Worm (Caenorhabditis elegans): ENCODE results near the gene ZK856.5.
A peak's percentile ranks its signal among the peaks of the same experiment; 100 is the strongest.

Gene ZK856.5

ce11 chrV:10158528-10158927, 31.4 kb downstream of the ZK856.5 start, which contains the start of gene srsx-30:
Gene srsx-30, plus strand, starts transcription at chrV:10158828.
- TF ChIP-seq ztf-11 (tag; optimal IDR thresholded peaks at IDR 0.05) (no peak), nhr-10 (tag; optimal IDR thresholded peaks at IDR 0.05) (no peak), lin-13 (GFP tag; optimal IDR thresholded peaks at IDR 0.05) (no peak), nhr-48 (tag; optimal IDR thresholded peaks at IDR 0.05) (no peak), nhr-6 (tag; optimal IDR thresholded peaks at IDR 0.05) (no peak), ZK337.2 (GFP tag; IDR thresholded peaks at IDR 0.05) (no peak), hlh-11 (tag; optimal IDR thresholded peaks at IDR 0.05) (no peak), daf-8 (GFP tag; IDR thresholded peaks at IDR 0.05) (no peak), ceh-28 (tag; optimal IDR thresholded peaks at IDR 0.05) (no peak), nhr-28 (tag; optimal IDR thresholded peaks at IDR 0.05) (no peak), lir-3 (tag; optimal IDR thresholded peaks at IDR 0.05) (no peak), egl-27 (tag; optimal IDR thresholded peaks at IDR 0.05) (no peak), unc-39 (tag; optimal IDR thresholded peaks at IDR 0.05) (no peak), tra-1 (GFP tag; IDR thresholded peaks at IDR 0.05) (no peak)

ce11 chrV:10154698-10155097, 35.2 kb downstream of the ZK856.5 start, which contains the start of gene srsx-29:
Gene srsx-29, plus strand, starts transcription at chrV:10154998.
- TF ChIP-seq Y75B8A.6 (GFP tag; IDR thresholded peaks at IDR 0.05) (no peak), ZK337.2 (GFP tag; IDR thresholded peaks at IDR 0.05) (no peak), snpc-1.2 (GFP tag; IDR thresholded peaks at IDR 0.05) (no peak), cey-2 (tag; optimal IDR thresholded peaks at IDR 0.05; ENCODE audit: borderline replicate concordance, insufficient read depth) (no peak), egl-43 (GFP tag; IDR thresholded peaks at IDR 0.05) (no peak), mes-2 (tag; optimal IDR thresholded peaks at IDR 0.05; ENCODE audit: poor library complexity, severe bottlenecking) (no peak), zfp-2 (tag; optimal IDR thresholded peaks at IDR 0.05) (no peak), nhr-76 (tag; optimal IDR thresholded peaks at IDR 0.05) (no peak), nhr-25 (tag; optimal IDR thresholded peaks at IDR 0.05; ENCODE audit: borderline replicate concordance, insufficient read depth) (no peak), jun-1 (tag; optimal IDR thresholded peaks at IDR 0.05) (no peak), saeg-2 (GFP tag; IDR thresholded peaks at IDR 0.05) (no peak), Y48G9A.11 (GFP tag; IDR thresholded peaks at IDR 0.05) (no peak), ama-1 (optimal IDR thresholded peaks at IDR 0.05) (no peak), tag-97 (GFP tag; IDR thresholded peaks at IDR 0.05) (no peak), snpc-4 (tag; optimal IDR thresholded peaks at IDR 0.05) (no peak), ceh-44 (GFP tag; IDR thresholded peaks at IDR 0.05) (no peak), lim-7 (GFP tag; IDR thresholded peaks at IDR 0.05) (no peak), duxl-1 (tag; optimal IDR thresholded peaks at IDR 0.05; ENCODE audit: poor library complexity) (no peak), aly-2 (tag; optimal IDR thresholded peaks at IDR 0.05) (no peak), nhr-102 (tag; optimal IDR thresholded peaks at IDR 0.05) (no peak)

ce11 chrV:10153076-10153475, 36.9 kb downstream of the ZK856.5 start:
- no peak for TF ChIP-seq T20F7.1 (GFP tag; optimal IDR thresholded peaks at IDR 0.05)
- TF ChIP-seq spr-1 (tag; optimal IDR thresholded peaks at IDR 0.05), result no peak
- TF ChIP-seq aha-1 (tag), result peak; percentile 94

ce11 chrV:10152278-10152677, 37.7 kb downstream of the ZK856.5 start, which contains the start of gene srsx-28:
Gene srsx-28, plus strand, starts transcription at chrV:10152578.
- peak in 1 of 2 experiments; percentile 57 for TF ChIP-seq unc-62 (GFP tag; optimal IDR thresholded peaks at IDR 0.05 in 1 of 2)
- no peak for TF ChIP-seq unc-62 (tag; optimal IDR thresholded peaks at IDR 0.05)
- TF ChIP-seq nhr-42 (GFP tag; IDR thresholded peaks at IDR 0.05), result no peak

All from whole organism, L4 larva.